Worm (Caenorhabditis elegans) whole organism, midembryonic: ENCODE measurements around the gene K11G9.5.

Experiments used
- flt-1 ChIP-seq: fragments of 200-800 bp; sonication (Bioruptor generic); IDR thresholded peaks from 2 replicates; pipeline ENCODE4 v1.3.6; 2022; ENCODE audit warnings: missing genetic modification characterization, missing compliant biosample characterization
- ztf-23 ChIP-seq: fragments of 200-800 bp; sonication (Bioruptor generic); IDR thresholded peaks from 2 replicates; pipeline ENCODE4 v1.3.6; 2022; ENCODE audit warnings: missing genetic modification reagents, missing genetic modification characterization, missing compliant biosample characterization
- ztf-29 ChIP-seq: fragments of 200-800 bp; sonication (Bioruptor generic); IDR thresholded peaks from 2 replicates; pipeline ENCODE4 v1.3.6; 2022; ENCODE audit warnings: missing genetic modification reagents, missing genetic modification characterization, missing compliant biosample characterization

DNA sequence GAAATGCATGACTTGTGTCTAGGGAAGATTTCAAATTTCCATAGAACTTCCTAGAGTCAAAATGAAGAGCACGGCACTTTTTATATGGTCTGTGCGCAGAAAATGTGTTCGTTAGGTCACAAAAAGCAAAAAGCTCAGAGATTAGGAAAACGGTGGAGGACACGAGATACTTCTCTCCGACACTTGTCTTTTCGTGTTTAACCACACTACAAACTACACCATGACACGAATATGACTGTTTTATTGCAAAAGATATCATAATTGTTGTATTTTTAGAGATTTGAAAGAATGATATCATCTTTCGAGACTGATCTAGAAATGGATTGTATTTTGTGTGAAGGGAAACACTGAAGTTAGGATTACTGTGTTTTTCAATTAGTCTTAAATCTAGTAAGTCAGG is 10.7 kb upstream of the K11G9.5 start:
- TF ChIP-seq ztf-29 = no peak
- TF ChIP-seq ztf-23 = no peak
- no peak for TF ChIP-seq flt-1 (GFP tag; lab: Robert Waterston, UW)
